Worm (Caenorhabditis elegans) whole organism, early embryonic: ENCODE data around the gene Y62H9A.4.

ENCODE experiments used
- F13C5.2 ChIP-seq: sonication (generic microtip); optimal IDR thresholded peaks from 2 replicates; lab custom pipeline; 2017; ENCODE audit warnings: mild to moderate bottlenecking, missing genetic modification characterization, inconsistent platforms, missing compliant biosample characterization
- ama-1 ChIP-seq: fragments of 150-350 bp; optimal IDR thresholded peaks from 2 replicates; lab custom pipeline; 2014
- ceh-13 ChIP-seq: fragments of 200-800 bp; sonication (Bioruptor generic); optimal IDR thresholded peaks from 2 replicates; lab custom pipeline; 2018; ENCODE audit warnings: mild to moderate bottlenecking, missing genetic modification characterization, missing compliant biosample characterization
- ceh-36 ChIP-seq: sonication (generic microtip); optimal IDR thresholded peaks from 2 replicates; lab custom pipeline; 2016; ENCODE audit warnings: missing genetic modification characterization, inconsistent platforms, missing compliant biosample characterization
- ets-7 ChIP-seq: sonication (generic microtip); optimal IDR thresholded peaks from 2 replicates; lab custom pipeline; 2016; ENCODE audit warnings: missing genotype, missing genetic modification characterization, missing compliant biosample characterization
- flt-1 ChIP-seq: fragments of 200-800 bp; sonication (Bioruptor generic); IDR thresholded peaks from 2 replicates; pipeline ENCODE4 v1.3.6; 2022; ENCODE audit warnings: missing genetic modification characterization, missing compliant biosample characterization
- hmbx-1 ChIP-seq: sonication (generic microtip); optimal IDR thresholded peaks from 2 replicates; lab custom pipeline; 2016; ENCODE audit warnings: mild to moderate bottlenecking, missing genetic modification characterization, missing compliant biosample characterization
- hmg-4 ChIP-seq: fragments of 200-800 bp; sonication (Bioruptor generic); optimal IDR thresholded peaks from 2 replicates; lab custom pipeline; 2018; ENCODE audit warnings: mild to moderate bottlenecking, missing genetic modification characterization, missing compliant biosample characterization
- hnd-1 ChIP-seq: sonication (generic microtip); optimal IDR thresholded peaks from 2 replicates; lab custom pipeline; 2016; ENCODE audit warnings: missing genetic modification characterization, missing compliant biosample characterization
- pes-1 ChIP-seq: fragments of 200-800 bp; sonication (Bioruptor generic); IDR thresholded peaks from 2 replicates; pipeline ENCODE4 v1.3.6; 2022; ENCODE audit warnings: missing genetic modification reagents, missing genetic modification characterization, missing compliant biosample characterization
- scrt-1 ChIP-seq: fragments of 200-800 bp; sonication (Bioruptor generic); IDR thresholded peaks from 2 replicates; pipeline ENCODE4 v1.3.6; 2022; ENCODE audit warnings: missing genetic modification characterization, missing compliant biosample characterization
- sea-1 ChIP-seq: fragments of 200-800 bp; sonication (Bioruptor generic); conservative IDR thresholded peaks from 2 replicates; pipeline ENCODE4 v1.3.6; 2022; ENCODE audit warnings: missing genetic modification characterization, missing compliant biosample characterization
- tbx-11 ChIP-seq: fragments of 200-800 bp; sonication (Bioruptor generic); IDR thresholded peaks from 2 replicates; pipeline ENCODE4 v1.3.6; 2022; ENCODE audit warnings: missing genetic modification characterization, missing compliant biosample characterization
- tbx-37 ChIP-seq: fragments of 200-800 bp; sonication (Bioruptor generic); conservative IDR thresholded peaks from 2 replicates; pipeline ENCODE4 v1.3.6; 2022; ENCODE audit warnings: missing genetic modification reagents, missing genetic modification characterization, missing compliant biosample characterization

DNA sequence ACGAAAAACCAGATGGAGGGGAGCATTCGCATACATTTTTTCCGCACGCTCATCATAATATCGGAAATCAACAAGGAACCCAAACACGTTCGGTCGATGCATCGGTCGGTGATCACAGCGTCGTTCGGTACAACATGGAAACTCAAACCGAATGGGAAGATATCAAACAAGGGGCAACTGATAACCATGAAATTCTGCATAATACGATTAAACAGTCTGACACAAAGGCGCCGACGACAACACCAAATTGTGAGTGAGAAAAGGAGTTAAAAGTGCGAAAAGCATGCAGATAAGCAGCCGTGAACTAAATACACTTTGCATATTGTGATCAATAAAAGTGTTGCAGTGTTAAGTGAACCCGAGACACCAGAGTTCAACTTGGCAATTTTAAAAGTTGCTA is 45.3 kb downstream of the Y62H9A.4 start:
- TF ChIP-seq tbx-11 (GFP tag; lab: Robert Waterston, UW) (no peak), ama-1 (lab: Kevin White, UChicago) (no peak), flt-1 (GFP tag; lab: Robert Waterston, UW) (no peak), hnd-1 (tag; lab: Kevin White, UChicago) (no peak), hmbx-1 (no peak), ceh-36 (no peak), scrt-1 (no peak), ceh-13 (no peak), ets-7 (tag; lab: Kevin White, UChicago) (no peak), sea-1 (GFP tag; lab: Robert Waterston, UW) (no peak), pes-1 (GFP tag; lab: Robert Waterston, UW) (no peak), tbx-37 (GFP tag; lab: Robert Waterston, UW) (no peak), hmg-4 (GFP tag; lab: Kevin White, UChicago) (no peak), F13C5.2 (tag; lab: Kevin White, UChicago) (no peak)
